Worm (Caenorhabditis elegans) whole organism, L1 larva: ENCODE results near the gene nfm-1.

Experiments used
- C04F5.9 ChIP-seq: sonication (generic microtip); optimal IDR thresholded peaks from 2 replicates; lab custom pipeline; 2016; ENCODE audit warnings: missing genetic modification characterization, missing compliant biosample characterization
- F16B12.6 ChIP-seq: fragments of 150-350 bp; optimal IDR thresholded peaks from 2 replicates; lab custom pipeline; 2014; ENCODE audit warnings: missing biosample characterization, missing genetic modification characterization
- Y116A8C.19 ChIP-seq: sonication (generic microtip); optimal IDR thresholded peaks from 2 replicates; lab custom pipeline; 2016; ENCODE audit warnings: missing compliant biosample characterization, missing genetic modification characterization, borderline replicate concordance
- alr-1 ChIP-seq: fragments of 200-800 bp; sonication (Bioruptor generic); optimal IDR thresholded peaks from 2 replicates; lab custom pipeline; 2018; ENCODE audit warnings: borderline replicate concordance, mild to moderate bottlenecking, missing genetic modification characterization, missing compliant biosample characterization
- blmp-1 ChIP-seq: fragments of 150-350 bp; optimal IDR thresholded peaks from 2 replicates; lab custom pipeline; 2014; ENCODE audit warnings: missing biosample characterization, missing genetic modification characterization
- ceh-90 ChIP-seq: sonication (generic microtip); optimal IDR thresholded peaks from 2 replicates; lab custom pipeline; 2016; ENCODE audit warnings: missing genetic modification characterization, missing compliant biosample characterization
- ces-1 ChIP-seq: fragments of 150-350 bp; optimal IDR thresholded peaks from 2 replicates; lab custom pipeline; 2014; ENCODE audit warnings: missing biosample characterization, missing genetic modification reagents, missing genetic modification characterization
- dpl-1 ChIP-seq, 3 experiments: fragments of 150-350 bp in 2 of 3; sonication (generic microtip) in 1 of 3; optimal IDR thresholded peaks; 2 replicates each; lab custom pipeline; 2014 to 2017; ENCODE audit warnings: missing biosample characterization in 3 of 3, missing genetic modification characterization in 3 of 3, missing genetic modification reagents in 3 of 3
- dsc-1 ChIP-seq: sonication (generic microtip); optimal IDR thresholded peaks from 2 replicates; lab custom pipeline; 2016; ENCODE audit warnings: mild to moderate bottlenecking, missing genetic modification characterization, missing compliant biosample characterization
- efl-1 ChIP-seq, 4 experiments: fragments of 150-350 bp; optimal IDR thresholded peaks in 3 of 4; peaks in 1 of 4; 1 replicate in 1 of 4; 2 replicates in 3 of 4; lab custom pipeline; 2014; ENCODE audit warnings: missing biosample characterization in 2 of 4, missing genetic modification characterization in 2 of 4, missing genetic modification reagents in 2 of 4
- efl-3 ChIP-seq: fragments of 200-800 bp; sonication (Bioruptor generic); optimal IDR thresholded peaks from 2 replicates; lab custom pipeline; 2018; ENCODE audit warnings: mild to moderate bottlenecking, missing genetic modification characterization, missing compliant biosample characterization
- egl-13 ChIP-seq: sonication (generic microtip); optimal IDR thresholded peaks from 2 replicates; lab custom pipeline; 2016; ENCODE audit warnings: missing genotype, missing genetic modification reagents, missing genetic modification characterization, missing compliant biosample characterization
- egl-27 ChIP-seq, 2 experiments: fragments of 150-350 bp in 1 of 2; sonication (generic microtip); optimal IDR thresholded peaks; 3 replicates each; lab custom pipeline; 2017 to 2018; ENCODE audit warnings: missing biosample characterization in 2 of 2, missing genetic modification characterization in 2 of 2, missing genetic modification reagents in 2 of 2
- elt-2 ChIP-seq: sonication (generic microtip); optimal IDR thresholded peaks from 2 replicates; lab custom pipeline; 2016; ENCODE audit warnings: missing genetic modification characterization, mild to moderate bottlenecking, inconsistent platforms, missing compliant biosample characterization, missing genetic modification reagents
- fkh-10 ChIP-seq: sonication (generic microtip); optimal IDR thresholded peaks from 2 replicates; lab custom pipeline; 2017; ENCODE audit warnings: missing biosample characterization, missing genetic modification reagents, missing genetic modification characterization
- fkh-8 ChIP-seq: sonication (generic microtip); optimal IDR thresholded peaks from 2 replicates; lab custom pipeline; 2016; ENCODE audit warnings: mild to moderate bottlenecking, missing genetic modification characterization, missing compliant biosample characterization
- isw-1 ChIP-seq: fragments of 200-800 bp; sonication (Bioruptor generic); IDR thresholded peaks from 2 replicates; pipeline ENCODE4 v1.3.6; 2022; ENCODE audit warnings: missing genetic modification characterization, missing compliant biosample characterization
- jun-1 ChIP-seq: fragments of 150-350 bp; optimal IDR thresholded peaks from 2 replicates; lab custom pipeline; 2014; ENCODE audit warnings: missing biosample characterization, missing genetic modification reagents, missing genetic modification characterization
- lin-14 ChIP-seq: fragments of 200-800 bp; sonication (Bioruptor generic); optimal IDR thresholded peaks from 2 replicates; lab custom pipeline; 2018; ENCODE audit warnings: mild to moderate bottlenecking, missing genetic modification characterization, moderate library complexity, missing compliant biosample characterization
- lin-39 ChIP-seq: fragments of 150-350 bp; optimal IDR thresholded peaks from 2 replicates; lab custom pipeline; 2014; ENCODE audit warnings: missing biosample characterization, missing genetic modification reagents, missing genetic modification characterization
- lir-3 ChIP-seq: sonication (generic microtip); optimal IDR thresholded peaks from 2 replicates; lab custom pipeline; 2016; ENCODE audit warnings: mild to moderate bottlenecking, missing genetic modification characterization, moderate library complexity, missing compliant biosample characterization; ENCODE audit not compliant: poor library complexity
- mef-2 ChIP-seq: fragments of 150-350 bp; optimal IDR thresholded peaks from 2 replicates; lab custom pipeline; 2014; ENCODE audit warnings: missing biosample characterization, missing genetic modification characterization
- nhr-11 ChIP-seq: fragments of 150-350 bp; optimal IDR thresholded peaks from 2 replicates; lab custom pipeline; 2014; ENCODE audit warnings: missing biosample characterization, missing genetic modification characterization
- nhr-12 ChIP-seq: sonication (generic microtip); optimal IDR thresholded peaks from 2 replicates; lab custom pipeline; 2017; ENCODE audit warnings: missing biosample characterization, missing genetic modification characterization
- nhr-19 ChIP-seq: fragments of 200-800 bp; sonication (Bioruptor generic); conservative IDR thresholded peaks from 2 replicates; pipeline ENCODE4 v1.3.6; 2022; ENCODE audit warnings: missing genetic modification characterization, missing compliant biosample characterization
- nhr-237 ChIP-seq: fragments of 150-350 bp; optimal IDR thresholded peaks from 2 replicates; lab custom pipeline; 2014; ENCODE audit warnings: missing biosample characterization, missing genetic modification characterization
- nhr-47 ChIP-seq: sonication (generic microtip); optimal IDR thresholded peaks from 2 replicates; lab custom pipeline; 2016; ENCODE audit warnings: mild to moderate bottlenecking, missing genetic modification characterization, moderate library complexity, missing compliant biosample characterization
- nhr-71 ChIP-seq: sonication (generic microtip); optimal IDR thresholded peaks from 2 replicates; lab custom pipeline; 2016; ENCODE audit warnings: mild to moderate bottlenecking, missing genetic modification characterization, moderate library complexity, missing compliant biosample characterization
- nhr-84 ChIP-seq: sonication (generic microtip); optimal IDR thresholded peaks from 2 replicates; lab custom pipeline; 2017; ENCODE audit warnings: missing biosample characterization, missing genetic modification characterization
- nhr-85 ChIP-seq: sonication (generic microtip); peaks from one replicate; lab custom pipeline; 2016; ENCODE audit warnings: missing genetic modification characterization, inconsistent platforms, missing compliant biosample characterization
- nhr-90 ChIP-seq: sonication (generic microtip); optimal IDR thresholded peaks from 2 replicates; lab custom pipeline; 2016; ENCODE audit warnings: mild to moderate bottlenecking, missing genetic modification characterization, missing compliant biosample characterization; ENCODE audit not compliant: poor library complexity
- pag-3 ChIP-seq: sonication (generic microtip); optimal IDR thresholded peaks from 2 replicates; lab custom pipeline; 2017; ENCODE audit warnings: missing genetic modification characterization, mild to moderate bottlenecking, missing compliant biosample characterization, antibody characterized with exemption, borderline replicate concordance; ENCODE audit not compliant: insufficient read depth
- pqm-1 ChIP-seq: sonication (generic microtip); optimal IDR thresholded peaks from 3 replicates; lab custom pipeline; 2017; ENCODE audit warnings: missing biosample characterization, missing genetic modification characterization
- rnt-1 ChIP-seq: sonication (generic microtip); optimal IDR thresholded peaks from 2 replicates; lab custom pipeline; 2016; ENCODE audit warnings: mild to moderate bottlenecking, missing genetic modification characterization, moderate library complexity, missing compliant biosample characterization
- snu-23 ChIP-seq: sonication (generic microtip); optimal IDR thresholded peaks from 2 replicates; lab custom pipeline; 2016; ENCODE audit warnings: missing genetic modification characterization, missing compliant biosample characterization
- sox-4 ChIP-seq: sonication (generic microtip); optimal IDR thresholded peaks from 2 replicates; lab custom pipeline; 2016; ENCODE audit warnings: missing genetic modification characterization, missing compliant biosample characterization
- sptf-1 ChIP-seq: fragments of 150-350 bp; optimal IDR thresholded peaks from 2 replicates; lab custom pipeline; 2014; ENCODE audit warnings: missing biosample characterization, missing genetic modification characterization
- unc-130 ChIP-seq: fragments of 150-350 bp; optimal IDR thresholded peaks from 2 replicates; lab custom pipeline; 2017; ENCODE audit warnings: missing biosample characterization, missing genetic modification characterization, inconsistent platforms
- unc-62 ChIP-seq: fragments of 150-350 bp; optimal IDR thresholded peaks from 2 replicates; lab custom pipeline; 2014; ENCODE audit warnings: missing biosample characterization, missing genetic modification reagents, missing genetic modification characterization
- xbp-1 ChIP-seq: sonication (generic microtip); optimal IDR thresholded peaks from 2 replicates; lab custom pipeline; 2016; ENCODE audit warnings: missing genetic modification characterization, missing compliant biosample characterization
- zip-4 ChIP-seq: fragments of 200-800 bp; sonication (Bioruptor generic); optimal IDR thresholded peaks from 2 replicates; lab custom pipeline; 2018; ENCODE audit warnings: mild to moderate bottlenecking, missing genetic modification characterization, moderate library complexity, missing compliant biosample characterization
- ztf-4 ChIP-seq: fragments of 150-350 bp; optimal IDR thresholded peaks from 2 replicates; lab custom pipeline; 2014; ENCODE audit warnings: missing biosample characterization, missing genetic modification characterization

The nfm-1 gene

DNA sequence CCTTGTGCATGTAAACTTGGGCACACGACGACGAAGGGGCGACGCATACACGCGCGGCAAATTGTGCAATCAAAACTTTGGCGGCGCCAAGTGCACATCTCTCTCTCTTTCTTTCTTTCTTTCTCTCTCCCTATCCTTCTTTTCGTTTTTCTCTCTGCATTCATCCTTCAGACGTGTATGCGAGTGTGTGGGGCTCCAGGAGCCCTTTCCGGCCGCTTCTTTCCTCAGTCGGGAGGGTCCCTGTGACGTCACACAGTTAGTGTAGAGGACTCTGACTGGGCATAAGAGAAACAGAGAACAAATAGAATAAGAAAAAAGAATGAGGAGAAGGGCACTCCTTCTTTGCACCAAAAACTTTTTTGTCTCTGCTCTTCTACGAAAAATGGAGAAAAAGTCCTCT, 21.8 kb upstream of the nfm-1 start (continued):
- TF ChIP-seq Y116A8C.19 (tag; lab: Kevin White, UChicago): no peak
- peak; percentile 2 for TF ChIP-seq lir-3 (tag; lab: Kevin White, UChicago)
- no peak for TF ChIP-seq unc-130 (tag; lab: Kevin White, UChicago)
- TF ChIP-seq efl-3 (GFP tag; lab: Kevin White, UChicago): no peak
- no peak for TF ChIP-seq nhr-12 (tag; lab: Kevin White, UChicago)
- no peak for TF ChIP-seq lin-39
- peak; percentile 65 for TF ChIP-seq ztf-4 (tag; lab: Kevin White, UChicago)
- TF ChIP-seq blmp-1: no peak
- TF ChIP-seq fkh-10 (GFP tag; lab: Kevin White, UChicago): peak; percentile 96
- peak; percentile 47 to 55 for TF ChIP-seq efl-1 (optimal IDR thresholded peaks at IDR 0.05; lab: Kevin White, UChicago)
- TF ChIP-seq efl-1 (GFP tag; optimal IDR thresholded peaks at IDR 0.05 in 1 of 2; lab: Kevin White, UChicago): peak in 1 of 2 experiments; percentile 35
- TF ChIP-seq zip-4 (GFP tag; lab: Kevin White, UChicago): peak; percentile 27
- TF ChIP-seq ceh-90 (tag; lab: Kevin White, UChicago): no peak
- TF ChIP-seq xbp-1 (tag; lab: Kevin White, UChicago): peak; percentile 63
- TF ChIP-seq pqm-1 (tag; lab: Kevin White, UChicago): no peak
- TF ChIP-seq jun-1 (tag; lab: Kevin White, UChicago): peak; percentile 3
- TF ChIP-seq alr-1 (tag; lab: Kevin White, UChicago): no peak
- peak in 2 of 3 experiments; percentile 17 to 29 for TF ChIP-seq dpl-1 (GFP tag; optimal IDR thresholded peaks at IDR 0.05; lab: Kevin White, UChicago)
- peak; percentile 59 for TF ChIP-seq ces-1 (GFP tag; lab: Kevin White, UChicago)
- TF ChIP-seq F16B12.6 (tag; lab: Kevin White, UChicago): no peak
- peak; percentile 98 for TF ChIP-seq lin-14 (GFP tag; lab: Kevin White, UChicago)
- TF ChIP-seq nhr-84 (tag; lab: Kevin White, UChicago): no peak
- TF ChIP-seq nhr-237 (tag; lab: Kevin White, UChicago): no peak
- TF ChIP-seq nhr-85: no peak
- TF ChIP-seq sptf-1: no peak
- TF ChIP-seq pag-3 (tag; lab: Kevin White, UChicago): no peak
- peak; percentile 51 for TF ChIP-seq egl-13 (tag; lab: Kevin White, UChicago)
- no peak for TF ChIP-seq sox-4 (tag; lab: Kevin White, UChicago)
- TF ChIP-seq C04F5.9 (tag; lab: Kevin White, UChicago): no peak
- no peak for TF ChIP-seq elt-2 (tag; lab: Kevin White, UChicago)
- peak; percentile 47; the same call in 1 of the 2 replicates for TF ChIP-seq isw-1
- no peak for TF ChIP-seq nhr-11 (tag; lab: Kevin White, UChicago)
- TF ChIP-seq egl-27 (tag; optimal IDR thresholded peaks at IDR 0.05; lab: Kevin White, UChicago): peak in 1 of 2 experiments; percentile 48
- peak; percentile 69 for TF ChIP-seq fkh-8 (tag; lab: Kevin White, UChicago)
- TF ChIP-seq nhr-90 (tag; lab: Kevin White, UChicago): no peak
- no peak for TF ChIP-seq unc-62 (GFP tag; lab: Kevin White, UChicago)
- peak; percentile 44 for TF ChIP-seq nhr-19 (GFP tag; lab: Robert Waterston, UW)

DNA sequence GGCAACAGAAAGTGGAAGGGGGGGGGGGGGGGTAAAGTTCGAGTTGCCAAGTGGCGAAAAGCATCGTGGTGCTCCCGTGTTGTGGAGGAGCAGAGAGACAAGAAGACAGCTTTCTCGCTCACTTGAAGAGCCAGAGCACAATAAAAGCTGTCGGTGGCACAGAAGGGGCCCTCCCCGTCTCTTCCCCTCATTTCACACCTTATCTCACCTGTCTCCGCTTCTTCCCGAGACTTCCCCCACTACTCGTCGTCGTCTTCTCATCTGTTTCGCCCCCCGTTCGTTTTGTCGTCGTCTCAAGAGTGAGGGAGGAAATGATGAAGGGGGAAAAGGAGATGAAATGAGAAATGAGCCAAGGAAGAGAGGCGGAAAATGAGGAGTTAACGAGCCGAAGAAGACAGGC, 20.8 kb upstream of the nfm-1 start:
- TF ChIP-seq dsc-1 (tag; lab: Kevin White, UChicago) (peak; percentile 18), lin-14 (GFP tag; lab: Kevin White, UChicago) (peak; percentile 86), nhr-71 (peak; percentile 56), snu-23 (peak; percentile 6), unc-130 (tag; lab: Kevin White, UChicago) (no peak), nhr-85 (no peak), mef-2 (tag; lab: Kevin White, UChicago) (no peak), efl-1 (optimal IDR thresholded peaks at IDR 0.05; lab: Kevin White, UChicago) (no peak), efl-1 (GFP tag; optimal IDR thresholded peaks at IDR 0.05 in 1 of 2; lab: Kevin White, UChicago) (peak in 1 of 2 experiments; percentile 22), isw-1 (no peak), nhr-19 (GFP tag; lab: Robert Waterston, UW) (peak; percentile 39; the same call in 1 of the 2 replicates), fkh-8 (tag; lab: Kevin White, UChicago) (peak; percentile 11), rnt-1 (tag; lab: Kevin White, UChicago) (peak; percentile 50), nhr-47 (tag; lab: Kevin White, UChicago) (peak; percentile 18), pag-3 (tag; lab: Kevin White, UChicago) (peak; percentile 62)
